Worm (Caenorhabditis elegans): ENCODE data around the gene pals-31.

- TF ChIP-seq F13C5.2 (tag; optimal IDR thresholded peaks at IDR 0.05) (no peak), hmbx-1 (tag; optimal IDR thresholded peaks at IDR 0.05) (no peak), pes-1 (GFP tag; IDR thresholded peaks at IDR 0.05) (no peak)
These were observed 17.3 kb upstream of the pals-31 start, which contains the start of gene F48G7.4 for ce11 chrV:619054-619453.
